Fruit fly (Drosophila melanogaster) whole organism, embryonic: ENCODE data around the gene Sfp70A4.

Experiments
- Abd-B ChIP-seq: fragments of 200-800 bp; sonication (Bioruptor generic); optimal IDR thresholded peaks from 2 replicates; lab custom pipeline; 2018; ENCODE audit warnings: missing biosample characterization, mild to moderate bottlenecking, missing genetic modification characterization, moderate library complexity
- C15 ChIP-seq: fragments of 200-800 bp; sonication (Bioruptor generic); IDR thresholded peaks from 3 replicates; pipeline ENCODE4 v1.3.6; 2022; ENCODE audit warnings: missing biosample characterization, missing genetic modification characterization
- CG10979 ChIP-seq: fragments of 200-800 bp; sonication (Bioruptor generic); optimal IDR thresholded peaks from 2 replicates; lab custom pipeline; 2018; ENCODE audit warnings: missing biosample characterization, mild to moderate bottlenecking, missing genetic modification characterization, moderate library complexity
- CG13624 ChIP-seq: fragments of 200-800 bp; sonication (Bioruptor generic); optimal IDR thresholded peaks from 2 replicates; lab custom pipeline; 2016; ENCODE audit warnings: missing biosample characterization, missing genetic modification characterization
- CG14667 ChIP-seq: fragments of 200-800 bp; sonication (Bioruptor generic); IDR thresholded peaks from 2 replicates; pipeline ENCODE4 v1.3.6; 2022; ENCODE audit warnings: missing biosample characterization, missing genetic modification characterization
- CG15269 ChIP-seq: fragments of 200-800 bp; sonication (Bioruptor generic); optimal IDR thresholded peaks from 2 replicates; lab custom pipeline; 2018; ENCODE audit warnings: missing biosample characterization, mild to moderate bottlenecking, missing genetic modification characterization, moderate library complexity
- CG15696 ChIP-seq: fragments of 200-800 bp; sonication (Bioruptor generic); optimal IDR thresholded peaks from 2 replicates; lab custom pipeline; 2019; ENCODE audit warnings: missing biosample characterization, mild to moderate bottlenecking, missing genetic modification characterization, moderate library complexity
- CG2116 ChIP-seq: fragments of 200-800 bp; sonication (Bioruptor generic); optimal IDR thresholded peaks from 3 replicates; lab custom pipeline; 2018; ENCODE audit warnings: missing biosample characterization, mild to moderate bottlenecking, missing genetic modification characterization
- CG2678 ChIP-seq: fragments of 200-800 bp; sonication (Bioruptor generic); optimal IDR thresholded peaks from 3 replicates; lab custom pipeline; 2019; ENCODE audit warnings: missing biosample characterization, mild to moderate bottlenecking, missing genetic modification characterization, moderate library complexity
- CG31224 ChIP-seq: fragments of 200-800 bp; sonication (Bioruptor generic); IDR thresholded peaks from 2 replicates; pipeline ENCODE4 v1.3.6; 2022; ENCODE audit warnings: missing biosample characterization, missing genetic modification characterization
- CG31365 ChIP-seq: fragments of 200-800 bp; sonication (Bioruptor generic); optimal IDR thresholded peaks from 2 replicates; lab custom pipeline; 2018; ENCODE audit warnings: missing biosample characterization, mild to moderate bottlenecking, missing genetic modification characterization
- CG31441 ChIP-seq: fragments of 200-800 bp; sonication (Bioruptor generic); IDR thresholded peaks from 2 replicates; pipeline ENCODE4 v1.3.6; 2022; ENCODE audit warnings: missing biosample characterization, missing genetic modification characterization
- CG33213 ChIP-seq: fragments of 200-800 bp; sonication (Bioruptor generic); optimal IDR thresholded peaks from 3 replicates; lab custom pipeline; 2016; ENCODE audit warnings: missing biosample characterization, missing genetic modification characterization
- CG4820 ChIP-seq: fragments of 200-800 bp; sonication (Bioruptor generic); optimal IDR thresholded peaks from 3 replicates; lab custom pipeline; 2016; ENCODE audit warnings: missing biosample characterization, missing genetic modification characterization
- CG7556 ChIP-seq: fragments of 200-800 bp; sonication (Bioruptor generic); optimal IDR thresholded peaks from 2 replicates; lab custom pipeline; 2017; ENCODE audit warnings: missing biosample characterization, mild to moderate bottlenecking, missing genetic modification characterization
- CG8924 ChIP-seq: fragments of 200-800 bp; optimal IDR thresholded peaks from 3 replicates; lab custom pipeline; 2019; ENCODE audit warnings: missing biosample characterization, mild to moderate bottlenecking, missing genetic modification characterization, moderate library complexity
- CG9609 ChIP-seq: fragments of 200-800 bp; sonication (Bioruptor generic); optimal IDR thresholded peaks from 3 replicates; lab custom pipeline; 2016; ENCODE audit warnings: missing biosample characterization, missing genetic modification characterization
- CoRest ChIP-seq: fragments of 200-800 bp; sonication (Bioruptor generic); optimal IDR thresholded peaks from 3 replicates; lab custom pipeline; 2018; ENCODE audit warnings: missing biosample characterization, mild to moderate bottlenecking, missing genetic modification characterization, moderate library complexity
- Ets65A ChIP-seq: fragments of 200-800 bp; sonication (Bioruptor generic); peaks from one replicate; lab custom pipeline; 2016; ENCODE audit warnings: missing biosample characterization, missing genetic modification characterization
- Hr51 ChIP-seq, 2 experiments: fragments of 200-800 bp; sonication (Bioruptor generic); optimal IDR thresholded peaks; 2 replicates in 1 of 2; 3 replicates in 1 of 2; lab custom pipeline; 2016 to 2018; ENCODE audit warnings: missing biosample characterization in 2 of 2, missing genetic modification characterization in 2 of 2, mild to moderate bottlenecking in 1 of 2, moderate library complexity in 1 of 2
- NK7.1 ChIP-seq: fragments of 200-800 bp; sonication (Bioruptor generic); optimal IDR thresholded peaks from 3 replicates; lab custom pipeline; 2016; ENCODE audit warnings: missing biosample characterization, missing genetic modification characterization
- Oli ChIP-seq: fragments of 200-800 bp; sonication (Bioruptor generic); optimal IDR thresholded peaks from 2 replicates; lab custom pipeline; 2018; ENCODE audit warnings: missing biosample characterization, mild to moderate bottlenecking, missing genetic modification characterization, moderate library complexity
- PHDP ChIP-seq: fragments of 200-800 bp; sonication (Bioruptor generic); optimal IDR thresholded peaks from 3 replicates; lab custom pipeline; 2018; ENCODE audit warnings: missing biosample characterization, mild to moderate bottlenecking, missing genetic modification characterization, moderate library complexity
- Sox102F ChIP-seq: fragments of 200-800 bp; sonication (Bioruptor generic); optimal IDR thresholded peaks from 2 replicates; lab custom pipeline; 2018; ENCODE audit warnings: missing biosample characterization, mild to moderate bottlenecking, missing genetic modification characterization, moderate library complexity
- Ssrp ChIP-seq: fragments of 200-800 bp; sonication (Bioruptor generic); optimal IDR thresholded peaks from 2 replicates; lab custom pipeline; 2018; ENCODE audit warnings: missing biosample characterization, mild to moderate bottlenecking, missing genetic modification characterization, moderate library complexity
- TFAM ChIP-seq: fragments of 200-800 bp; sonication (Bioruptor generic); optimal IDR thresholded peaks from 2 replicates; lab custom pipeline; 2017; ENCODE audit warnings: missing biosample characterization, missing genetic modification characterization, inconsistent platforms
- Xrp1 ChIP-seq: fragments of 200-800 bp; sonication (Bioruptor generic); IDR thresholded peaks from 2 replicates; pipeline ENCODE4 v1.3.6; 2022; ENCODE audit warnings: missing biosample characterization, missing genetic modification characterization
- corto ChIP-seq: fragments of 200-800 bp; sonication (Bioruptor generic); optimal IDR thresholded peaks from 2 replicates; lab custom pipeline; 2016; ENCODE audit warnings: missing biosample characterization, mild to moderate bottlenecking, missing genetic modification characterization, moderate library complexity
- emc ChIP-seq: fragments of 200-800 bp; sonication (Bioruptor generic); optimal IDR thresholded peaks from 2 replicates; lab custom pipeline; 2016; ENCODE audit warnings: missing biosample characterization, missing genetic modification characterization
- eve ChIP-seq, 2 experiments: fragments of >200 bp; optimal IDR thresholded peaks; 2 replicates each; lab custom pipeline; 2017; ENCODE audit warnings: missing biosample characterization in 2 of 2, missing genetic modification characterization in 2 of 2
- ewg ChIP-seq: fragments of 200-800 bp; sonication (Bioruptor generic); optimal IDR thresholded peaks from 3 replicates; lab custom pipeline; 2017; ENCODE audit warnings: mild to moderate bottlenecking, missing biosample characterization, missing genetic modification reagents, missing genetic modification characterization
- fd3F ChIP-seq: fragments of 200-800 bp; sonication (Bioruptor generic); optimal IDR thresholded peaks from 2 replicates; lab custom pipeline; 2018; ENCODE audit warnings: missing biosample characterization, mild to moderate bottlenecking, missing genetic modification characterization, moderate library complexity
- gem ChIP-seq: fragments of 200-800 bp; sonication (Bioruptor generic); optimal IDR thresholded peaks from 2 replicates; lab custom pipeline; 2019; ENCODE audit warnings: missing biosample characterization, mild to moderate bottlenecking, missing genetic modification characterization, moderate library complexity
- grau ChIP-seq: fragments of 200-800 bp; optimal IDR thresholded peaks from 3 replicates; lab custom pipeline; 2019; ENCODE audit warnings: missing biosample characterization, mild to moderate bottlenecking, missing genetic modification characterization, moderate library complexity
- grn ChIP-seq: fragments of 200-800 bp; sonication (Bioruptor generic); optimal IDR thresholded peaks from 3 replicates; lab custom pipeline; 2017; ENCODE audit warnings: missing biosample characterization, missing genetic modification characterization
- hkb ChIP-seq, 2 experiments: fragments of 200-800 bp in 1 of 2; fragments of >200 bp in 1 of 2; sonication (Bioruptor generic) in 1 of 2; IDR thresholded peaks in 1 of 2; optimal IDR thresholded peaks in 1 of 2; 2 replicates each; pipeline versions ENCODE4 v1.3.6 to Lab custom; 2017 to 2022; ENCODE audit warnings: missing biosample characterization in 1 of 2, missing genetic modification characterization in 1 of 2
- hth ChIP-seq: fragments of >200 bp; optimal IDR thresholded peaks from 2 replicates; lab custom pipeline; 2017; ENCODE audit warnings: inconsistent platforms
- ind ChIP-seq: fragments of 200-800 bp; sonication (Bioruptor generic); optimal IDR thresholded peaks from 3 replicates; lab custom pipeline; 2016; ENCODE audit warnings: missing biosample characterization, missing genetic modification characterization
- lab ChIP-seq: fragments of 200-800 bp; sonication (Bioruptor generic); optimal IDR thresholded peaks from 3 replicates; lab custom pipeline; 2017; ENCODE audit warnings: missing biosample characterization, missing genetic modification characterization, mild to moderate bottlenecking, moderate library complexity, missing genetic modification reagents
- lilli ChIP-seq: fragments of 200-800 bp; sonication (Bioruptor generic); optimal IDR thresholded peaks from 3 replicates; lab custom pipeline; 2016; ENCODE audit warnings: missing biosample characterization, missing genetic modification characterization
- maf-S ChIP-seq: fragments of 200-800 bp; sonication (Bioruptor generic); optimal IDR thresholded peaks from 2 replicates; lab custom pipeline; 2016; ENCODE audit warnings: missing biosample characterization, missing genetic modification characterization
- sens ChIP-seq: fragments of 200-800 bp; sonication (Bioruptor generic); peaks from one replicate; lab custom pipeline; 2016; ENCODE audit warnings: missing biosample characterization, missing genetic modification characterization
- sqz ChIP-seq: fragments of 200-800 bp; sonication (Bioruptor generic); optimal IDR thresholded peaks from 3 replicates; lab custom pipeline; 2018; ENCODE audit warnings: missing biosample characterization, mild to moderate bottlenecking, missing genetic modification characterization
- tgo ChIP-seq: fragments of 200-800 bp; sonication (Bioruptor generic); IDR thresholded peaks from 3 replicates; pipeline ENCODE4 v1.3.6; 2022; ENCODE audit warnings: missing biosample characterization, missing genetic modification characterization
- tin ChIP-seq: fragments of 200-800 bp; sonication (Bioruptor generic); optimal IDR thresholded peaks from 3 replicates; lab custom pipeline; 2016; ENCODE audit warnings: missing biosample characterization, missing genetic modification characterization
- trem ChIP-seq: fragments of 200-800 bp; optimal IDR thresholded peaks from 3 replicates; lab custom pipeline; 2019; ENCODE audit warnings: missing biosample characterization, mild to moderate bottlenecking, missing genetic modification characterization, moderate library complexity
- twi ChIP-seq: fragments of 200-800 bp; optimal IDR thresholded peaks from 2 replicates; lab custom pipeline; 2019; ENCODE audit warnings: missing biosample characterization, mild to moderate bottlenecking, missing genetic modification characterization, moderate library complexity
- unpg ChIP-seq: fragments of 200-800 bp; sonication (Bioruptor generic); optimal IDR thresholded peaks from 3 replicates; lab custom pipeline; 2018; ENCODE audit warnings: missing biosample characterization, mild to moderate bottlenecking, missing genetic modification characterization, moderate library complexity
- wek ChIP-seq: fragments of 200-800 bp; sonication (Bioruptor generic); optimal IDR thresholded peaks from 3 replicates; lab custom pipeline; 2018; ENCODE audit warnings: missing biosample characterization, mild to moderate bottlenecking, missing genetic modification characterization, moderate library complexity
- wor ChIP-seq: fragments of 200-800 bp; sonication (Bioruptor generic); IDR thresholded peaks from 2 replicates; pipeline ENCODE4 v1.3.6; 2022; ENCODE audit warnings: missing biosample characterization, missing genetic modification characterization
- zf30C ChIP-seq: fragments of 200-800 bp; sonication (Bioruptor generic); optimal IDR thresholded peaks from 3 replicates; lab custom pipeline; 2018; ENCODE audit warnings: missing biosample characterization, mild to moderate bottlenecking, missing genetic modification characterization

Gene Sfp70A4

dm6 chr3L:13262250-13262649 lies 34.4 kb downstream of the Sfp70A4 start:
- TF ChIP-seq grau (tag; lab: Kevin White, UChicago), result peak; percentile 37
- no peak for TF ChIP-seq CG9609
- TF ChIP-seq sens (GFP tag; lab: Kevin White, UChicago), result peak; percentile 79
- TF ChIP-seq lab, result peak; percentile 13
- 0 out of 3 replicates have a peak, but pooled peaks have one; percentile 19 for TF ChIP-seq tgo (GFP tag; lab: Robert Waterston, UW)
- no peak for TF ChIP-seq emc (GFP tag; lab: Kevin White, UChicago)
- TF ChIP-seq CG2678 (tag; lab: Kevin White, UChicago), result peak; percentile 52
- TF ChIP-seq maf-S (GFP tag; lab: Kevin White, UChicago), result no peak
- no peak for TF ChIP-seq twi
- TF ChIP-seq unpg (GFP tag; lab: Kevin White, UChicago), result peak; percentile 50
- peak; percentile 61 for TF ChIP-seq Sox102F (GFP tag; lab: Kevin White, UChicago)
- TF ChIP-seq Hr51 (GFP tag; optimal IDR thresholded peaks at IDR 0.05; lab: Kevin White, UChicago), result peak in 1 of 2 experiments; percentile 52
- peak; percentile 10 for TF ChIP-seq CG7556 (GFP tag; lab: Kevin White, UChicago)
- TF ChIP-seq sqz, result no peak
- TF ChIP-seq CG14667 (GFP tag; lab: Robert Waterston, UW), result no peak
- peak; percentile 18 for TF ChIP-seq ind (GFP tag; lab: Kevin White, UChicago)
- TF ChIP-seq tin (GFP tag; lab: Kevin White, UChicago), result peak; percentile 17
- TF ChIP-seq hth (lab: Kevin White, UChicago), result no peak
- peak; percentile 60 for TF ChIP-seq Xrp1
- TF ChIP-seq NK7.1 (GFP tag; lab: Kevin White, UChicago), result no peak
- TF ChIP-seq CoRest (tag; lab: Kevin White, UChicago), result peak; percentile 29
- no peak for TF ChIP-seq CG33213 (GFP tag; lab: Kevin White, UChicago)
- no peak for TF ChIP-seq wek
- peak; percentile 63 for TF ChIP-seq gem
- no peak for TF ChIP-seq CG31224 (GFP tag; lab: Robert Waterston, UW)
- peak; percentile 27 for TF ChIP-seq CG8924 (tag; lab: Kevin White, UChicago)
- no peak for TF ChIP-seq hkb (optimal IDR thresholded peaks at IDR 0.05; lab: Kevin White, UChicago)
- peak; percentile 61; the same call in 1 of the 2 replicates for TF ChIP-seq hkb (GFP tag; IDR thresholded peaks at IDR 0.05; lab: Robert Waterston, UW)
- TF ChIP-seq CG4820, result peak; percentile 12
- peak; percentile 2 for TF ChIP-seq zf30C (GFP tag; lab: Kevin White, UChicago)
- peak in 1 of 2 experiments; percentile 77 for TF ChIP-seq eve (GFP tag; optimal IDR thresholded peaks at IDR 0.05; lab: Kevin White, UChicago)
- no peak for TF ChIP-seq TFAM
- TF ChIP-seq CG15696, result peak; percentile 13
- TF ChIP-seq CG13624 (GFP tag; lab: Kevin White, UChicago), result no peak
- no peak for TF ChIP-seq CG31365
- TF ChIP-seq wor, result peak; percentile 24; the same call in 1 of the 2 replicates
- peak; percentile 60 for TF ChIP-seq CG31441
- TF ChIP-seq Oli (tag; lab: Kevin White, UChicago), result peak; percentile 43
- TF ChIP-seq Ets65A (GFP tag; lab: Kevin White, UChicago), result peak; percentile 86
- TF ChIP-seq fd3F (GFP tag; lab: Kevin White, UChicago), result no peak
- TF ChIP-seq C15 (GFP tag; lab: Robert Waterston, UW), result no peak
- peak; percentile 24 for TF ChIP-seq Ssrp (tag; lab: Kevin White, UChicago)
- peak; percentile 11 for TF ChIP-seq CG15269
- no peak for TF ChIP-seq grn (GFP tag; lab: Kevin White, UChicago)
- no peak for TF ChIP-seq corto (GFP tag; lab: Kevin White, UChicago)
- TF ChIP-seq Abd-B, result peak; percentile 16
- TF ChIP-seq CG10979 (tag; lab: Kevin White, UChicago), result peak; percentile 57
- peak; percentile 11 for TF ChIP-seq ewg (GFP tag; lab: Kevin White, UChicago)
- no peak for TF ChIP-seq CG2116 (GFP tag; lab: Kevin White, UChicago)
- TF ChIP-seq trem (tag; lab: Kevin White, UChicago), result peak; percentile 14
- peak; percentile 33 for TF ChIP-seq PHDP (tag; lab: Kevin White, UChicago)
- TF ChIP-seq lilli (GFP tag; lab: Kevin White, UChicago), result peak; percentile 13
